Fruit fly (Drosophila melanogaster): ENCODE measurements around the gene nab.

The nab gene

DNA sequence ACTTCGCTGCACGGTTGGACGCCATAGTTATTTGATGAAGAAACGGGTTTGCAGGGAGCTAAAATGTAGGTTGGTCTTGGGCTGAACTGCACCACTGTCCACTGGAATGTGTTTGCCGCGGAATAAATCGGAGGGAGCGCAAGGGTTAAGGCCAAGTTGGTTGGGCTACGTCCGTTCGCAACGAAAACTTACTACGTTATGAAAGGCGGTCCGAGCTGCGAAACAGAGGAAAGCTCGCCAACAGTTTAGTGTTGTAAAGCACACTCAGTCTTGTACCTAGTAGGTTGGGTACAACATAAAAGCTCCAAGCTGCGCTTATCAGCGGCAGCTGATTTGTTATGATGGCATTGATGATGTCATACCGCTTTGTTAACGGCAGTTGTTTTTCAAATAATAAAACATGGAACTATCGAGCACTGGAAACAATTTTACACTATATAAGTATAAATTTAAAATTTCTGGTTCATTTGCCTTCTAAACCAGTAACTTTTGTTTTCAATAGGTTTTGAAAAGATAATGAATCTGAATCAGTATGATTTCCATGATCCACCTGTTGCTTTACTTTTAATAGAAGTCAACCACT lies 38.5 kb downstream of the nab start, which contains the start of gene Chd64 (continued):
- TF ChIP-seq gro (GFP tag; optimal IDR thresholded peaks at IDR 0.05) (peak; percentile 54), Myb (GFP tag; optimal IDR thresholded peaks at IDR 0.05) (peak; percentile 80), croc (GFP tag; conservative IDR thresholded peaks at IDR 0.05) (no peak), CG5245 (GFP tag; optimal IDR thresholded peaks at IDR 0.05) (no peak), chm (GFP tag; IDR thresholded peaks at IDR 0.05) (peak; percentile 69), CG10321 (GFP tag; IDR thresholded peaks at IDR 0.05) (no peak), pfk (GFP tag; optimal IDR thresholded peaks at IDR 0.05) (peak; percentile 62), CG12236 (GFP tag; optimal IDR thresholded peaks at IDR 0.05) (no peak), Opbp (GFP tag; IDR thresholded peaks at IDR 0.05; ENCODE audit: partially characterized antibody) (peak; percentile 48; the same call in 1 of the 3 replicates), Antp (GFP tag; optimal IDR thresholded peaks at IDR 0.05) (peak; percentile 3), Hey (tag; optimal IDR thresholded peaks at IDR 0.05) (no peak), CG12744 (GFP tag; optimal IDR thresholded peaks at IDR 0.05) (peak; percentile 46), disco-r (GFP tag; optimal IDR thresholded peaks at IDR 0.05) (no peak), rib (GFP tag; IDR thresholded peaks at IDR 0.05) (0 out of 2 replicates have a peak, but pooled peaks have one; percentile 9), Eip74EF (GFP tag; optimal IDR thresholded peaks at IDR 0.05) (peak in 1 of 2 experiments; percentile 52)

DNA sequence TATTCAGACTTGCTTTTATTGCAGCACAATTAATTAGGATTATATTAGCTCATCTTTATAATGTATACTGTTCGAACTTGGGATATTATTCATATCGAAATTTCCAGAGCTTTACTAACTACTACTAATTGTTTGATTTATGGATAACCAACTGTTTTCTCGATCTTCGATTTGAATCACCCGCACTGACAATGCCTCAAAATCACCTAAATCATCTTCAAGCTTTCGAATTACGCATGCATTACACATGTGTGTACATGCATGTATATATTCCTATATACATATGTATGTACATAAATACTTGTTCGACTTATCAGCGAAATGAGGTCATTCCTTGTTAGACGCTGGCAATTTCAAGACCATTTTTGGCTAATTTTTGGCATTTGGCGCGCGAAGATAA lies 39.1 kb downstream of the nab start:
- no peak for TF ChIP-seq sc (optimal IDR thresholded peaks at IDR 0.05)
- TF ChIP-seq sc (GFP tag; optimal IDR thresholded peaks at IDR 0.05): no peak
- no peak for TF ChIP-seq CG8388 (GFP tag; optimal IDR thresholded peaks at IDR 0.05)
- TF ChIP-seq NC2α (GFP tag; optimal IDR thresholded peaks at IDR 0.05): no peak
- no peak for TF ChIP-seq sens (GFP tag)
- TF ChIP-seq grau (tag; optimal IDR thresholded peaks at IDR 0.05): peak; percentile 50
- TF ChIP-seq Sox102F (GFP tag; optimal IDR thresholded peaks at IDR 0.05): no peak
- no peak for TF ChIP-seq CG14860 (GFP tag; IDR thresholded peaks at IDR 0.05; ENCODE audit: partially characterized antibody)
- no peak for TF ChIP-seq CG13894 (tag; optimal IDR thresholded peaks at IDR 0.05)
- TF ChIP-seq CG14050 (GFP tag; IDR thresholded peaks at IDR 0.05): no peak
- TF ChIP-seq CG2889 (GFP tag; IDR thresholded peaks at IDR 0.05): no peak
- TF ChIP-seq lilli (GFP tag; optimal IDR thresholded peaks at IDR 0.05): no peak
- TF ChIP-seq Oaz (GFP tag; IDR thresholded peaks at IDR 0.05): no peak
- peak in 1 of 2 experiments; percentile 58 for TF ChIP-seq eve (GFP tag; optimal IDR thresholded peaks at IDR 0.05)
- no peak for TF ChIP-seq so (GFP tag; IDR thresholded peaks at IDR 0.05)

DNA sequence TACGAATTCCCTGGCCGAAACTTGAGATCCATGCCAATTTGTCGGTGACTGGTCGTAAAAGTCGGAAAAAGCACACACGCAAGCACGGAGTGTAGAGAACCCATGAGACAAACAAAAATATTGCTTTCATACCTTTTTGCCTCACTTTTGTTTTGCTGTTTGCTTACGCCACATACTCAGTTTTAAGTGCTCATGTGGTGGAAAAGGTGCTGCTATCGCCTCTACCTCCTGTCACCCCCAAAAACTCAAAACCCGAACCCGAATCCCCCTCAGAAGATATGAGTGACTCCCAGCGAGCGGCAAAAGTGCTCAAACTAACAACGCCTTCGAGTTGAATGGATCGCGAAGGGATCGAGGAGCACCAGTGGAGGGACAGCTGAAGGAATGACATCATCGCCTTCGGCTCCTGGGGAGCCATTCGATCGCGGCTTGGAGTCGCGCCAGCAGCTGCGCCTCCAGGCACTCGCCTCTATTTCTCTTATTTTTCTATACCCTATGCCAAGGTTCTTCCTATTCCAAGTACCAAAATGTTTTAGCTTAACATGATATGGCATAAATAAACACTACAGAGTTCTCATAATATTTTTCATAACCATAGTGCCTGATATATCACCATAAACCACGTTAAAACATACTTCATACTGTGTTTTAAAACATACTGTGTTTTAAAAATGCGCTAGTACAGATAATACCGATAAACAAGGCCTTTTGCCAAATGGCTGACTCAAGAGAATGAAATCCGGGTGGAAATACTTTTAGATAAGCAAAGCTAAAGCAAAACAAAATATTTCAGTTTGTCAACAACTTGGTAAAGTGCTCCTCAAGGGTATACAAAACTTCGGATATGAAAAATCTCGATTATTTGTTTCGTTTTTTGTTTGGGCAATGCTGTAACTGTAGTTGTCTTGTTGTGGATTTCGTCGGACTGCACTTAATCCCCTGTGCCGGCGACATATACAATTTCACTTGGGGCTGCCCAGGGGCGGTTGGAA lies 40.1 kb downstream of the nab start:
- TF ChIP-seq CG2199 (GFP tag; IDR thresholded peaks at IDR 0.05): 0 out of 3 replicates have a peak, but pooled peaks have one; percentile 10
- peak; percentile 89 for TF ChIP-seq z (GFP tag; IDR thresholded peaks at IDR 0.05)
- TF ChIP-seq D19A (tag; optimal IDR thresholded peaks at IDR 0.05): peak; percentile 84
- peak; percentile 19 for TF ChIP-seq CG13894 (tag; optimal IDR thresholded peaks at IDR 0.05)
- peak in 1 of 2 experiments; percentile 2 for TF ChIP-seq Hr51 (GFP tag; optimal IDR thresholded peaks at IDR 0.05)
- TF ChIP-seq CG3847 (GFP tag; IDR thresholded peaks at IDR 0.05): no peak

All from whole organism, embryonic.